Fruit fly (Drosophila melanogaster) whole organism, pupa: ENCODE data around the gene RabX2.

Experiments used
- CG10348 ChIP-seq: fragments of 200-800 bp; sonication (Bioruptor generic); IDR thresholded peaks from 2 replicates; pipeline ENCODE4 v1.3.6; 2022; ENCODE audit warnings: missing biosample characterization, missing genetic modification characterization
- CG12605 ChIP-seq: fragments of 200-800 bp; sonication (Bioruptor generic); IDR thresholded peaks from 2 replicates; pipeline ENCODE4 v1.3.6; 2022; ENCODE audit warnings: missing biosample characterization, missing genetic modification characterization
- CG13204 ChIP-seq: fragments of 200-800 bp; sonication (Bioruptor generic); optimal IDR thresholded peaks from 2 replicates; lab custom pipeline; 2018; ENCODE audit warnings: missing biosample characterization, mild to moderate bottlenecking, missing genetic modification characterization, moderate library complexity
- CG14655 ChIP-seq: fragments of 200-800 bp; sonication (Bioruptor generic); optimal IDR thresholded peaks from 3 replicates; lab custom pipeline; 2017; ENCODE audit warnings: mild to moderate bottlenecking, missing biosample characterization, missing genetic modification reagents, missing genetic modification characterization
- CG15710 ChIP-seq: fragments of 200-800 bp; sonication (Bioruptor generic); optimal IDR thresholded peaks from 2 replicates; lab custom pipeline; 2018; ENCODE audit warnings: missing biosample characterization, mild to moderate bottlenecking, missing genetic modification characterization, moderate library complexity
- CG17806 ChIP-seq: fragments of 200-800 bp; sonication (Bioruptor generic); optimal IDR thresholded peaks from 2 replicates; lab custom pipeline; 2018; ENCODE audit warnings: missing biosample characterization, mild to moderate bottlenecking, missing genetic modification characterization, moderate library complexity
- CG32121 ChIP-seq: fragments of 200-800 bp; sonication (Bioruptor generic); IDR thresholded peaks from 2 replicates; pipeline ENCODE4 v1.3.6; 2022; ENCODE audit warnings: missing biosample characterization, missing genetic modification characterization
- CG34367 ChIP-seq: fragments of 200-800 bp; sonication (Bioruptor generic); optimal IDR thresholded peaks from 2 replicates; lab custom pipeline; 2018; ENCODE audit warnings: missing biosample characterization, mild to moderate bottlenecking, missing genetic modification characterization
- CG4496 ChIP-seq: fragments of 200-800 bp; sonication (Bioruptor generic); IDR thresholded peaks from 3 replicates; pipeline ENCODE4 v1.3.6; 2022; ENCODE audit warnings: missing biosample characterization, missing genetic modification characterization
- CG8159 ChIP-seq: fragments of 200-800 bp; sonication (Bioruptor generic); optimal IDR thresholded peaks from 3 replicates; lab custom pipeline; 2018; ENCODE audit warnings: missing biosample characterization, mild to moderate bottlenecking, missing genetic modification characterization, moderate library complexity
- CG8301 ChIP-seq: fragments of 200-800 bp; sonication (Bioruptor generic); optimal IDR thresholded peaks from 2 replicates; lab custom pipeline; 2018; ENCODE audit warnings: missing biosample characterization, mild to moderate bottlenecking, missing genetic modification characterization
- CG9948 ChIP-seq: fragments of 200-800 bp; sonication (Bioruptor generic); optimal IDR thresholded peaks from 2 replicates; lab custom pipeline; 2018; ENCODE audit warnings: missing biosample characterization, mild to moderate bottlenecking, missing genetic modification characterization, moderate library complexity
- D1 ChIP-seq: fragments of 200-800 bp; sonication (Bioruptor generic); optimal IDR thresholded peaks from 2 replicates; lab custom pipeline; 2018; ENCODE audit warnings: missing biosample characterization, mild to moderate bottlenecking, missing genetic modification characterization, moderate library complexity
- EcR ChIP-seq: fragments of 200-800 bp; sonication (Bioruptor generic); optimal IDR thresholded peaks from 3 replicates; lab custom pipeline; 2019; ENCODE audit warnings: missing biosample characterization, missing genetic modification characterization, mild to moderate bottlenecking, moderate library complexity, missing genetic modification reagents
- Ets98B ChIP-seq: fragments of 200-800 bp; sonication (Bioruptor generic); IDR thresholded peaks from 2 replicates; pipeline ENCODE4 v1.3.6; 2022; ENCODE audit warnings: missing biosample characterization, missing genetic modification characterization
- Pif1A ChIP-seq: fragments of 200-800 bp; sonication (Bioruptor generic); optimal IDR thresholded peaks from 3 replicates; lab custom pipeline; 2016; ENCODE audit warnings: missing biosample characterization, missing genetic modification characterization
- Pif1B ChIP-seq: fragments of 200-800 bp; sonication (Bioruptor generic); optimal IDR thresholded peaks from 3 replicates; lab custom pipeline; 2016; ENCODE audit warnings: missing biosample characterization, missing genetic modification characterization
- Snoo ChIP-seq: fragments of 200-800 bp; sonication (Bioruptor generic); optimal IDR thresholded peaks from 3 replicates; lab custom pipeline; 2017; ENCODE audit warnings: missing biosample characterization, mild to moderate bottlenecking, missing genetic modification characterization, inconsistent platforms
- fd96Ca ChIP-seq: fragments of 200-800 bp; sonication (Bioruptor generic); IDR thresholded peaks from 3 replicates; pipeline ENCODE4 v1.3.6; 2022; ENCODE audit warnings: missing biosample characterization, missing genetic modification characterization
- gl ChIP-seq: fragments of 200-800 bp; sonication (Bioruptor generic); optimal IDR thresholded peaks from 2 replicates; lab custom pipeline; 2018; ENCODE audit warnings: missing biosample characterization, mild to moderate bottlenecking, missing genetic modification characterization
- rn ChIP-seq: fragments of 200-800 bp; sonication (Bioruptor generic); IDR thresholded peaks from 2 replicates; pipeline ENCODE4 v1.3.6; 2022; ENCODE audit warnings: missing biosample characterization, missing genetic modification characterization

Gene RabX2

dm6 chrX:10381252-10381651 lies 36.0 kb upstream of the RabX2 start, which contains the start of gene CG32681:
Gene CG32681 (minus strand): TSS chrX:10381352.
- TF ChIP-seq CG14655 (GFP tag; lab: Kevin White, UChicago): no peak
- TF ChIP-seq CG9948 (tag; lab: Kevin White, UChicago): no peak
- no peak for TF ChIP-seq CG32121 (GFP tag; lab: Robert Waterston, UW)
- no peak for TF ChIP-seq CG8301 (tag; lab: Kevin White, UChicago)
- no peak for TF ChIP-seq CG12605
- no peak for TF ChIP-seq CG15710
- no peak for TF ChIP-seq CG10348 (GFP tag; lab: Robert Waterston, UW)
- TF ChIP-seq CG17806 (tag; lab: Kevin White, UChicago): no peak
- TF ChIP-seq CG13204 (GFP tag; lab: Kevin White, UChicago): no peak
- no peak for TF ChIP-seq CG34367 (tag; lab: Kevin White, UChicago)
- TF ChIP-seq Snoo: no peak
- no peak for TF ChIP-seq CG4496 (GFP tag; lab: Robert Waterston, UW)
- TF ChIP-seq CG8159 (tag; lab: Kevin White, UChicago): no peak
- TF ChIP-seq Pif1A (GFP tag; lab: Kevin White, UChicago): no peak
- no peak for TF ChIP-seq Ets98B (GFP tag; lab: Robert Waterston, UW)
- no peak for TF ChIP-seq fd96Ca (GFP tag; lab: Robert Waterston, UW)

- TF ChIP-seq gl (tag; lab: Kevin White, UChicago) (no peak), CG32121 (GFP tag; lab: Robert Waterston, UW) (no peak), D1 (no peak), CG9948 (tag; lab: Kevin White, UChicago) (no peak), rn (no peak), Snoo (no peak), CG17806 (tag; lab: Kevin White, UChicago) (no peak), Ets98B (GFP tag; lab: Robert Waterston, UW) (no peak), CG8159 (tag; lab: Kevin White, UChicago) (no peak), CG12605 (no peak), CG10348 (GFP tag; lab: Robert Waterston, UW) (no peak), CG15710 (no peak), CG34367 (tag; lab: Kevin White, UChicago) (no peak), CG14655 (GFP tag; lab: Kevin White, UChicago) (no peak), Pif1A (GFP tag; lab: Kevin White, UChicago) (no peak), CG13204 (GFP tag; lab: Kevin White, UChicago) (no peak), CG4496 (GFP tag; lab: Robert Waterston, UW) (no peak), fd96Ca (GFP tag; lab: Robert Waterston, UW) (no peak)
- TF ChIP-seq, all 21 proteins: peak for 0
Observed at dm6 chrX:10384947-10385346, 32.3 kb upstream of the RabX2 start.

dm6 chrX:10385757-10386156 lies 31.5 kb upstream of the RabX2 start, which contains the start of the genes Psf3 and flw:
Gene Psf3 (minus strand): TSS chrX:10385861.
Gene flw (plus strand): TSS chrX:10385960.
- TF ChIP-seq CG4496 (GFP tag; lab: Robert Waterston, UW): 0 out of 3 replicates have a peak, but pooled peaks have one; percentile 7
- TF ChIP-seq D1: no peak
- no peak; the same call in 1 of the 2 replicates for TF ChIP-seq Ets98B (GFP tag; lab: Robert Waterston, UW)
- no peak for TF ChIP-seq EcR
- no peak; the same call in 2 of the 3 replicates for TF ChIP-seq fd96Ca (GFP tag; lab: Robert Waterston, UW)
- TF ChIP-seq CG9948 (tag; lab: Kevin White, UChicago): no peak
- no peak for TF ChIP-seq CG34367 (tag; lab: Kevin White, UChicago)
- no peak for TF ChIP-seq Pif1A (GFP tag; lab: Kevin White, UChicago)
- TF ChIP-seq CG17806 (tag; lab: Kevin White, UChicago): no peak
- TF ChIP-seq Pif1B (GFP tag; lab: Kevin White, UChicago): peak; percentile 29
- TF ChIP-seq CG15710: no peak
- TF ChIP-seq CG32121 (GFP tag; lab: Robert Waterston, UW): 0 out of 2 replicates have a peak, but pooled peaks have one; percentile 11
- no peak for TF ChIP-seq CG10348 (GFP tag; lab: Robert Waterston, UW)
- no peak for TF ChIP-seq CG14655 (GFP tag; lab: Kevin White, UChicago)
- TF ChIP-seq CG8159 (tag; lab: Kevin White, UChicago): no peak
- no peak for TF ChIP-seq rn
- no peak for TF ChIP-seq CG8301 (tag; lab: Kevin White, UChicago)
- no peak for TF ChIP-seq CG13204 (GFP tag; lab: Kevin White, UChicago)
- TF ChIP-seq gl (tag; lab: Kevin White, UChicago): no peak
- TF ChIP-seq Snoo: no peak
- TF ChIP-seq CG12605: 0 out of 2 replicates have a peak, but pooled peaks have one; percentile 29

dm6 chrX:10386183-10386582 lies 31.0 kb upstream of the RabX2 start:
- TF ChIP-seq CG13204 (GFP tag; lab: Kevin White, UChicago): no peak
- TF ChIP-seq D1: no peak
- no peak for TF ChIP-seq Pif1A (GFP tag; lab: Kevin White, UChicago)
- no peak for TF ChIP-seq CG8159 (tag; lab: Kevin White, UChicago)
- no peak for TF ChIP-seq CG10348 (GFP tag; lab: Robert Waterston, UW)
- TF ChIP-seq Snoo: no peak

dm6 chrX:10386810-10387340 lies 30.4 kb upstream of the RabX2 start:
- TF ChIP-seq D1: no peak
- TF ChIP-seq fd96Ca (GFP tag; lab: Robert Waterston, UW): no peak
- TF ChIP-seq gl (tag; lab: Kevin White, UChicago): no peak
- TF ChIP-seq CG17806 (tag; lab: Kevin White, UChicago): no peak
- TF ChIP-seq CG15710: no peak
- TF ChIP-seq Ets98B (GFP tag; lab: Robert Waterston, UW): 0 out of 2 replicates have a peak, but pooled peaks have one; percentile 12
- TF ChIP-seq CG9948 (tag; lab: Kevin White, UChicago): no peak
- TF ChIP-seq, all 21 proteins: peak for 1

dm6 chrX:10387672-10388071 lies 29.6 kb upstream of the RabX2 start:
- TF ChIP-seq rn (no peak), CG10348 (GFP tag; lab: Robert Waterston, UW) (no peak), gl (tag; lab: Kevin White, UChicago) (no peak), CG14655 (GFP tag; lab: Kevin White, UChicago) (no peak), CG8159 (tag; lab: Kevin White, UChicago) (peak; percentile 38), fd96Ca (GFP tag; lab: Robert Waterston, UW) (peak; percentile 67; the same call in 2 of the 3 replicates), CG9948 (tag; lab: Kevin White, UChicago) (peak; percentile 15), CG8301 (tag; lab: Kevin White, UChicago) (peak; percentile 12), CG12605 (0 out of 2 replicates have a peak, but pooled peaks have one; percentile 14), CG17806 (tag; lab: Kevin White, UChicago) (peak; percentile 12), Ets98B (GFP tag; lab: Robert Waterston, UW) (peak; percentile 33; the same call in 1 of the 2 replicates), EcR (no peak), CG15710 (peak; percentile 40), CG13204 (GFP tag; lab: Kevin White, UChicago) (no peak), Snoo (peak; percentile 46), Pif1B (GFP tag; lab: Kevin White, UChicago) (no peak), CG32121 (GFP tag; lab: Robert Waterston, UW) (peak; percentile 39; the same call in 1 of the 2 replicates), D1 (no peak), CG34367 (tag; lab: Kevin White, UChicago) (no peak), CG4496 (GFP tag; lab: Robert Waterston, UW) (peak; percentile 59; the same call in 1 of the 3 replicates), Pif1A (GFP tag; lab: Kevin White, UChicago) (peak; percentile 54)
